Fruit fly (Drosophila melanogaster) whole organism, embryonic: ENCODE measurements around the gene CG31960.

ENCODE experiments used
- Atf3 ChIP-seq: fragments of 200-800 bp; sonication (Bioruptor generic); optimal IDR thresholded peaks from 3 replicates; lab custom pipeline; 2016; ENCODE audit warnings: missing biosample characterization, missing genetic modification characterization
- Bdp1 ChIP-seq: fragments of 200-800 bp; sonication (Bioruptor generic); optimal IDR thresholded peaks from 3 replicates; lab custom pipeline; 2016; ENCODE audit warnings: missing biosample characterization, missing genetic modification characterization
- Blimp-1 ChIP-seq: fragments of 200-800 bp; sonication (Bioruptor generic); optimal IDR thresholded peaks from 3 replicates; lab custom pipeline; 2018; ENCODE audit warnings: missing biosample characterization, missing genetic modification characterization, mild to moderate bottlenecking, moderate library complexity, missing genetic modification reagents
- CG10267 ChIP-seq: fragments of 200-800 bp; sonication (Bioruptor generic); optimal IDR thresholded peaks from 2 replicates; lab custom pipeline; 2018; ENCODE audit warnings: missing biosample characterization, mild to moderate bottlenecking, missing genetic modification characterization, moderate library complexity
- CG10274 ChIP-seq: fragments of 200-800 bp; sonication (Bioruptor generic); optimal IDR thresholded peaks from 3 replicates; lab custom pipeline; 2017; ENCODE audit warnings: missing biosample characterization, mild to moderate bottlenecking, missing genetic modification characterization
- CG12744 ChIP-seq: fragments of 200-800 bp; sonication (Bioruptor generic); optimal IDR thresholded peaks from 2 replicates; lab custom pipeline; 2016; ENCODE audit warnings: missing biosample characterization, missing genetic modification characterization
- CG12769 ChIP-seq: fragments of 200-800 bp; sonication (Bioruptor generic); optimal IDR thresholded peaks from 2 replicates; lab custom pipeline; 2019; ENCODE audit warnings: missing biosample characterization, mild to moderate bottlenecking, missing genetic modification characterization, moderate library complexity
- CG12942 ChIP-seq: fragments of 200-800 bp; sonication (Bioruptor generic); optimal IDR thresholded peaks from 3 replicates; lab custom pipeline; 2016; ENCODE audit warnings: missing biosample characterization, missing genetic modification characterization
- CG13287 ChIP-seq: fragments of 200-800 bp; sonication (Bioruptor generic); IDR thresholded peaks from 2 replicates; pipeline ENCODE4 v1.3.6; 2022; ENCODE audit warnings: missing biosample characterization, missing genetic modification characterization; ENCODE audit not compliant: partially characterized antibody
- CG13296 ChIP-seq: fragments of 200-800 bp; sonication (Bioruptor generic); optimal IDR thresholded peaks from 3 replicates; lab custom pipeline; 2018; ENCODE audit warnings: missing biosample characterization, mild to moderate bottlenecking, missing genetic modification characterization
- CG13624 ChIP-seq: fragments of 200-800 bp; sonication (Bioruptor generic); optimal IDR thresholded peaks from 2 replicates; lab custom pipeline; 2016; ENCODE audit warnings: missing biosample characterization, missing genetic modification characterization
- CG15269 ChIP-seq: fragments of 200-800 bp; sonication (Bioruptor generic); optimal IDR thresholded peaks from 2 replicates; lab custom pipeline; 2018; ENCODE audit warnings: missing biosample characterization, mild to moderate bottlenecking, missing genetic modification characterization, moderate library complexity
- CG17361 ChIP-seq: fragments of 200-800 bp; sonication (Bioruptor generic); IDR thresholded peaks from 3 replicates; pipeline ENCODE4 v1.3.6; 2022; ENCODE audit warnings: missing biosample characterization, missing genetic modification characterization
- CG31224 ChIP-seq: fragments of 200-800 bp; sonication (Bioruptor generic); IDR thresholded peaks from 2 replicates; pipeline ENCODE4 v1.3.6; 2022; ENCODE audit warnings: missing biosample characterization, missing genetic modification characterization
- CG7357 ChIP-seq: fragments of 200-800 bp; sonication (Bioruptor generic); IDR thresholded peaks from 3 replicates; pipeline ENCODE4 v1.3.6; 2022; ENCODE audit warnings: missing biosample characterization, missing genetic modification characterization
- CG7963 ChIP-seq: fragments of 200-800 bp; sonication (Bioruptor generic); IDR thresholded peaks from 3 replicates; pipeline ENCODE4 v1.3.6; 2022; ENCODE audit warnings: missing biosample characterization, missing genetic modification characterization; ENCODE audit not compliant: partially characterized antibody
- CG8089 ChIP-seq: fragments of 200-800 bp; sonication (Bioruptor generic); optimal IDR thresholded peaks from 3 replicates; lab custom pipeline; 2016; ENCODE audit warnings: missing biosample characterization, missing genetic modification characterization
- CG8281 ChIP-seq: fragments of 200-800 bp; sonication (Bioruptor generic); optimal IDR thresholded peaks from 2 replicates; lab custom pipeline; 2018; ENCODE audit warnings: missing biosample characterization, mild to moderate bottlenecking, missing genetic modification characterization, moderate library complexity
- CG8388 ChIP-seq: fragments of 200-800 bp; sonication (Bioruptor generic); optimal IDR thresholded peaks from 2 replicates; lab custom pipeline; 2019; ENCODE audit warnings: missing biosample characterization, mild to moderate bottlenecking, missing genetic modification characterization, moderate library complexity
- CG8765 ChIP-seq: fragments of 200-800 bp; sonication (Bioruptor generic); IDR thresholded peaks from 2 replicates; pipeline ENCODE4 v1.3.6; 2022; ENCODE audit warnings: missing biosample characterization, missing genetic modification characterization
- Dref ChIP-seq: fragments of 200-800 bp; sonication (Bioruptor generic); IDR thresholded peaks from 2 replicates; pipeline ENCODE4 v1.3.6; 2022; ENCODE audit warnings: missing biosample characterization, missing genetic modification characterization
- Fer1 ChIP-seq: fragments of 200-800 bp; sonication (Bioruptor generic); optimal IDR thresholded peaks from 2 replicates; lab custom pipeline; 2017; ENCODE audit warnings: missing biosample characterization, mild to moderate bottlenecking, missing genetic modification characterization
- H2.0 ChIP-seq: fragments of 200-800 bp; sonication (Bioruptor generic); IDR thresholded peaks from 2 replicates; pipeline ENCODE4 v1.3.6; 2022; ENCODE audit warnings: missing biosample characterization, missing genetic modification characterization
- HLHmδ ChIP-seq: fragments of 200-800 bp; sonication (Bioruptor generic); optimal IDR thresholded peaks from 2 replicates; lab custom pipeline; 2018; ENCODE audit warnings: missing biosample characterization, mild to moderate bottlenecking, missing genetic modification characterization, moderate library complexity
- Hmx ChIP-seq: fragments of 200-800 bp; sonication (Bioruptor generic); optimal IDR thresholded peaks from 2 replicates; lab custom pipeline; 2016; ENCODE audit warnings: missing biosample characterization, missing genetic modification characterization
- Mes4 ChIP-seq: fragments of 200-800 bp; sonication (Bioruptor generic); optimal IDR thresholded peaks from 2 replicates; lab custom pipeline; 2016; ENCODE audit warnings: missing biosample characterization, missing genetic modification characterization
- Pdp1 ChIP-seq, 2 experiments: fragments of 200-800 bp; sonication (Bioruptor generic); optimal IDR thresholded peaks; 3 replicates each; lab custom pipeline; 2016; ENCODE audit warnings: missing biosample characterization in 2 of 2, missing genetic modification characterization in 2 of 2, mild to moderate bottlenecking in 1 of 2, moderate library complexity in 1 of 2
- Six4 ChIP-seq: fragments of 200-800 bp; sonication (Bioruptor generic); optimal IDR thresholded peaks from 2 replicates; lab custom pipeline; 2016; ENCODE audit warnings: missing biosample characterization, missing genetic modification characterization
- al ChIP-seq: fragments of 200-800 bp; sonication (Bioruptor generic); IDR thresholded peaks from 2 replicates; pipeline ENCODE4 v1.3.6; 2022; ENCODE audit warnings: missing biosample characterization, missing genetic modification characterization
- az2 ChIP-seq: fragments of 200-800 bp; sonication (Bioruptor generic); optimal IDR thresholded peaks from 3 replicates; lab custom pipeline; 2016; ENCODE audit warnings: missing biosample characterization, missing genetic modification characterization
- bsh ChIP-seq, 2 experiments: fragments of 200-800 bp; sonication (Bioruptor generic); optimal IDR thresholded peaks; 2 replicates each; lab custom pipeline; 2017 to 2018; ENCODE audit warnings: mild to moderate bottlenecking in 2 of 2, missing biosample characterization in 2 of 2, missing genetic modification characterization in 2 of 2, moderate library complexity in 1 of 2
- chinmo ChIP-seq: fragments of 200-800 bp; sonication (Bioruptor generic); IDR thresholded peaks from 4 replicates; pipeline ENCODE4 v1.3.6; 2022; ENCODE audit warnings: missing biosample characterization, missing genetic modification characterization; ENCODE audit not compliant: partially characterized antibody
- ci ChIP-seq: fragments of 200-800 bp; sonication (Bioruptor generic); IDR thresholded peaks from 3 replicates; pipeline ENCODE4 v1.3.6; 2022; ENCODE audit warnings: missing biosample characterization, missing genetic modification characterization
- esg ChIP-seq: fragments of 200-800 bp; sonication (Bioruptor generic); conservative IDR thresholded peaks from 2 replicates; pipeline ENCODE4 v1.3.6; 2022; ENCODE audit warnings: missing biosample characterization, missing genetic modification characterization
- ewg ChIP-seq: fragments of 200-800 bp; sonication (Bioruptor generic); optimal IDR thresholded peaks from 3 replicates; lab custom pipeline; 2017; ENCODE audit warnings: mild to moderate bottlenecking, missing biosample characterization, missing genetic modification reagents, missing genetic modification characterization
- gfzf ChIP-seq: fragments of 200-800 bp; sonication (Bioruptor generic); optimal IDR thresholded peaks from 2 replicates; lab custom pipeline; 2016; ENCODE audit warnings: missing biosample characterization, mild to moderate bottlenecking, missing genetic modification characterization, moderate library complexity
- jumu ChIP-seq: fragments of 200-800 bp; sonication (Bioruptor generic); optimal IDR thresholded peaks from 3 replicates; lab custom pipeline; 2016; ENCODE audit warnings: missing biosample characterization, missing genetic modification characterization
- knrl ChIP-seq: fragments of 200-800 bp; sonication (Bioruptor generic); IDR thresholded peaks from 3 replicates; pipeline ENCODE4 v1.3.6; 2022; ENCODE audit warnings: missing biosample characterization, missing genetic modification characterization; ENCODE audit not compliant: partially characterized antibody
- otp ChIP-seq: fragments of 200-800 bp; sonication (Bioruptor generic); IDR thresholded peaks from 3 replicates; pipeline ENCODE4, ENCODE4 v1.3.6; 2022; ENCODE audit warnings: missing biosample characterization, missing genetic modification characterization
- peb ChIP-seq: fragments of 200-800 bp; sonication (Bioruptor generic); IDR thresholded peaks from 2 replicates; pipeline ENCODE4 v1.3.6; 2022; ENCODE audit warnings: missing biosample characterization, missing genetic modification characterization
- phol ChIP-seq: fragments of 200-800 bp; sonication (Bioruptor generic); optimal IDR thresholded peaks from 3 replicates; lab custom pipeline; 2018; ENCODE audit warnings: missing biosample characterization, mild to moderate bottlenecking, missing genetic modification characterization, moderate library complexity
- pros ChIP-seq: fragments of 200-800 bp; sonication (Bioruptor generic); optimal IDR thresholded peaks from 3 replicates; lab custom pipeline; 2019; ENCODE audit warnings: missing biosample characterization, mild to moderate bottlenecking, missing genetic modification characterization, moderate library complexity
- ranshi ChIP-seq: fragments of 200-800 bp; sonication (Bioruptor generic); IDR thresholded peaks from 2 replicates; pipeline ENCODE4 v1.3.6; 2022; ENCODE audit warnings: missing biosample characterization, missing genetic modification characterization
- repo ChIP-seq: fragments of 200-800 bp; sonication (Bioruptor generic); optimal IDR thresholded peaks from 2 replicates; lab custom pipeline; 2016; ENCODE audit warnings: missing biosample characterization, missing genetic modification characterization
- salm ChIP-seq: fragments of 200-800 bp; sonication (Bioruptor generic); optimal IDR thresholded peaks from 2 replicates; lab custom pipeline; 2018; ENCODE audit warnings: missing biosample characterization, mild to moderate bottlenecking, missing genetic modification characterization
- slp2 ChIP-seq: fragments of 200-800 bp; sonication (Bioruptor generic); optimal IDR thresholded peaks from 2 replicates; lab custom pipeline; 2016; ENCODE audit warnings: missing biosample characterization, missing genetic modification characterization
- sr ChIP-seq: fragments of 200-800 bp; sonication (Bioruptor generic); IDR thresholded peaks from 3 replicates; pipeline ENCODE4 v1.3.6; 2022; ENCODE audit warnings: missing biosample characterization, missing genetic modification characterization
- tio ChIP-seq: fragments of 200-800 bp; sonication (Bioruptor generic); optimal IDR thresholded peaks from 2 replicates; lab custom pipeline; 2017; ENCODE audit warnings: missing biosample characterization, missing genetic modification characterization, inconsistent platforms

The CG31960 gene

dm6 chr2L:3805274-3806196 is 20.8 kb downstream of the CG31960 start (continued):
- TF ChIP-seq otp (GFP tag; lab: Robert Waterston, UW) (peak; percentile 53; the same call in 1 of the 3 replicates), Bdp1 (GFP tag; lab: Kevin White, UChicago) (no peak), pros (no peak), ewg (peak; percentile 74), tio (peak; percentile 43), bsh (GFP tag; optimal IDR thresholded peaks at IDR 0.05; lab: Kevin White, UChicago) (peak; percentile 24 to 47), Fer1 (GFP tag; lab: Kevin White, UChicago) (no peak), CG17361 (GFP tag; lab: Robert Waterston, UW) (peak; percentile 20; the same call in 2 of the 3 replicates), CG8089 (GFP tag; lab: Kevin White, UChicago) (no peak), knrl (GFP tag; lab: Robert Waterston, UW) (peak; percentile 28; the same call in 1 of the 3 replicates), jumu (GFP tag; lab: Kevin White, UChicago) (no peak), al (GFP tag; lab: Robert Waterston, UW) (no peak), Atf3 (GFP tag; lab: Kevin White, UChicago) (no peak), CG8765 (GFP tag; lab: Robert Waterston, UW) (no peak), ci (peak; percentile 76), CG8281 (tag; lab: Kevin White, UChicago) (no peak), CG13296 (GFP tag; lab: Kevin White, UChicago) (no peak), HLHmδ (GFP tag; lab: Kevin White, UChicago) (peak; percentile 14), az2 (GFP tag; lab: Kevin White, UChicago) (peak; percentile 53), CG13624 (GFP tag; lab: Kevin White, UChicago) (no peak), CG13287 (GFP tag; lab: Robert Waterston, UW) (no peak), Pdp1 (GFP tag; optimal IDR thresholded peaks at IDR 0.05; lab: Kevin White, UChicago) (peak in 1 of 2 experiments; percentile 54), esg (GFP tag; lab: Robert Waterston, UW) (no peak; the same call in 1 of the 2 replicates), Mes4 (no peak), chinmo (0 out of 4 replicates have a peak, but pooled peaks have one; percentile 60), CG10267 (tag; lab: Kevin White, UChicago) (peak; percentile 27), gfzf (no peak), sr (GFP tag; lab: Robert Waterston, UW) (peak; percentile 88), salm (tag; lab: Kevin White, UChicago) (no peak), CG7963 (GFP tag; lab: Robert Waterston, UW) (no peak), H2.0 (GFP tag; lab: Robert Waterston, UW) (peak; percentile 53; the same call in 1 of the 2 replicates), peb (GFP tag; lab: Robert Waterston, UW) (no peak; the same call in 1 of the 2 replicates), ranshi (peak; percentile 4; the same call in 1 of the 2 replicates), CG10274 (GFP tag; lab: Kevin White, UChicago) (no peak), CG31224 (GFP tag; lab: Robert Waterston, UW) (no peak), slp2 (GFP tag; lab: Kevin White, UChicago) (no peak), CG7357 (no peak), repo (GFP tag; lab: Kevin White, UChicago) (no peak), Six4 (GFP tag; lab: Kevin White, UChicago) (peak; percentile 19), CG15269 (tag; lab: Kevin White, UChicago) (peak; percentile 25), CG12769 (tag; lab: Kevin White, UChicago) (peak; percentile 1), CG12942 (no peak), CG8388 (GFP tag; lab: Kevin White, UChicago) (peak; percentile 53), phol (peak; percentile 68), Hmx (GFP tag; lab: Kevin White, UChicago) (no peak), CG12744 (GFP tag; lab: Kevin White, UChicago) (no peak), Dref (GFP tag; lab: Robert Waterston, UW) (no peak), Blimp-1 (GFP tag; lab: Kevin White, UChicago) (peak; percentile 59)
